Worm (Caenorhabditis elegans) whole organism, L1 larva: ENCODE measurements around the gene sng-1.

ENCODE experiments used
- C16A3.4 ChIP-seq: fragments of 150-350 bp; optimal IDR thresholded peaks from 2 replicates; lab custom pipeline; 2014; ENCODE audit warnings: missing biosample characterization, missing genetic modification characterization
- F16B12.6 ChIP-seq: fragments of 150-350 bp; optimal IDR thresholded peaks from 2 replicates; lab custom pipeline; 2014; ENCODE audit warnings: missing biosample characterization, missing genetic modification characterization
- Y116A8C.19 ChIP-seq: sonication (generic microtip); optimal IDR thresholded peaks from 2 replicates; lab custom pipeline; 2016; ENCODE audit warnings: missing compliant biosample characterization, missing genetic modification characterization, borderline replicate concordance
- aha-1 ChIP-seq: fragments of 150-350 bp; optimal IDR thresholded peaks from 2 replicates; lab custom pipeline; 2014; ENCODE audit warnings: missing biosample characterization, missing genetic modification characterization
- alr-1 ChIP-seq: fragments of 200-800 bp; sonication (Bioruptor generic); optimal IDR thresholded peaks from 2 replicates; lab custom pipeline; 2018; ENCODE audit warnings: borderline replicate concordance, mild to moderate bottlenecking, missing genetic modification characterization, missing compliant biosample characterization
- ama-1 ChIP-seq: fragments of 150-350 bp; optimal IDR thresholded peaks from 2 replicates; lab custom pipeline; 2014
- ceh-63 ChIP-seq: fragments of 200-800 bp; sonication (Bioruptor generic); optimal IDR thresholded peaks from 2 replicates; lab custom pipeline; 2018; ENCODE audit warnings: mild to moderate bottlenecking, missing genetic modification characterization, missing compliant biosample characterization
- ceh-82 ChIP-seq, 3 experiments: fragments of 150-350 bp in 1 of 3; sonication (generic microtip) in 2 of 3; optimal IDR thresholded peaks; 2 replicates each; lab custom pipeline; 2014 to 2017; ENCODE audit warnings: missing biosample characterization in 3 of 3, missing genetic modification characterization in 3 of 3
- ces-1 ChIP-seq: fragments of 150-350 bp; optimal IDR thresholded peaks from 2 replicates; lab custom pipeline; 2014; ENCODE audit warnings: missing biosample characterization, missing genetic modification reagents, missing genetic modification characterization
- efl-1 ChIP-seq, 4 experiments: fragments of 150-350 bp; optimal IDR thresholded peaks in 3 of 4; peaks in 1 of 4; 1 replicate in 1 of 4; 2 replicates in 3 of 4; lab custom pipeline; 2014; ENCODE audit warnings: missing biosample characterization in 2 of 4, missing genetic modification characterization in 2 of 4, missing genetic modification reagents in 2 of 4
- egl-13 ChIP-seq: sonication (generic microtip); optimal IDR thresholded peaks from 2 replicates; lab custom pipeline; 2016; ENCODE audit warnings: missing genotype, missing genetic modification reagents, missing genetic modification characterization, missing compliant biosample characterization
- egl-27 ChIP-seq, 2 experiments: fragments of 150-350 bp in 1 of 2; sonication (generic microtip); optimal IDR thresholded peaks; 3 replicates each; lab custom pipeline; 2017 to 2018; ENCODE audit warnings: missing biosample characterization in 2 of 2, missing genetic modification characterization in 2 of 2, missing genetic modification reagents in 2 of 2
- fkh-10 ChIP-seq: sonication (generic microtip); optimal IDR thresholded peaks from 2 replicates; lab custom pipeline; 2017; ENCODE audit warnings: missing biosample characterization, missing genetic modification reagents, missing genetic modification characterization
- fkh-4 ChIP-seq: sonication (generic microtip); optimal IDR thresholded peaks from 2 replicates; lab custom pipeline; 2016; ENCODE audit warnings: missing compliant biosample characterization, missing genetic modification characterization, borderline replicate concordance
- fkh-8 ChIP-seq: sonication (generic microtip); optimal IDR thresholded peaks from 2 replicates; lab custom pipeline; 2016; ENCODE audit warnings: mild to moderate bottlenecking, missing genetic modification characterization, missing compliant biosample characterization
- fos-1 ChIP-seq: fragments of 150-350 bp; optimal IDR thresholded peaks from 2 replicates; lab custom pipeline; 2014; ENCODE audit warnings: missing biosample characterization, missing genetic modification characterization
- hlh-17 ChIP-seq: fragments of 200-800 bp; sonication (Bioruptor generic); optimal IDR thresholded peaks from 2 replicates; lab custom pipeline; 2018; ENCODE audit warnings: missing genetic modification characterization, mild to moderate bottlenecking, missing compliant biosample characterization, moderate library complexity, borderline replicate concordance
- hlh-4 ChIP-seq: sonication (generic microtip); optimal IDR thresholded peaks from 2 replicates; lab custom pipeline; 2016; ENCODE audit warnings: mild to moderate bottlenecking, missing genetic modification characterization, missing compliant biosample characterization
- irx-1 ChIP-seq: sonication (generic microtip); optimal IDR thresholded peaks from 2 replicates; lab custom pipeline; 2016; ENCODE audit warnings: missing genetic modification characterization, missing compliant biosample characterization
- isw-1 ChIP-seq: fragments of 200-800 bp; sonication (Bioruptor generic); IDR thresholded peaks from 2 replicates; pipeline ENCODE4 v1.3.6; 2022; ENCODE audit warnings: missing genetic modification characterization, missing compliant biosample characterization
- jun-1 ChIP-seq: fragments of 150-350 bp; optimal IDR thresholded peaks from 2 replicates; lab custom pipeline; 2014; ENCODE audit warnings: missing biosample characterization, missing genetic modification reagents, missing genetic modification characterization
- lin-14 ChIP-seq: fragments of 200-800 bp; sonication (Bioruptor generic); optimal IDR thresholded peaks from 2 replicates; lab custom pipeline; 2018; ENCODE audit warnings: mild to moderate bottlenecking, missing genetic modification characterization, moderate library complexity, missing compliant biosample characterization
- lin-35 ChIP-seq, 2 experiments: fragments of 150-350 bp; optimal IDR thresholded peaks; 2 replicates each; lab custom pipeline; 2014; ENCODE audit warnings: missing biosample characterization in 2 of 2, missing genetic modification characterization in 2 of 2, missing genetic modification reagents in 2 of 2
- mab-9 ChIP-seq: fragments of 200-800 bp; sonication (Bioruptor generic); IDR thresholded peaks from 2 replicates; pipeline ENCODE4 v1.3.6; 2022; ENCODE audit warnings: missing genetic modification reagents, missing genetic modification characterization, missing compliant biosample characterization
- mdl-1 ChIP-seq, 2 experiments: fragments of 150-350 bp; optimal IDR thresholded peaks; 2 replicates each; lab custom pipeline; 2014 to 2017; ENCODE audit warnings: missing biosample characterization in 2 of 2, missing genetic modification characterization in 2 of 2, inconsistent platforms in 1 of 2
- mef-2 ChIP-seq: fragments of 150-350 bp; optimal IDR thresholded peaks from 2 replicates; lab custom pipeline; 2014; ENCODE audit warnings: missing biosample characterization, missing genetic modification characterization
- nhr-12 ChIP-seq: sonication (generic microtip); optimal IDR thresholded peaks from 2 replicates; lab custom pipeline; 2017; ENCODE audit warnings: missing biosample characterization, missing genetic modification characterization
- nhr-19 ChIP-seq: fragments of 200-800 bp; sonication (Bioruptor generic); conservative IDR thresholded peaks from 2 replicates; pipeline ENCODE4 v1.3.6; 2022; ENCODE audit warnings: missing genetic modification characterization, missing compliant biosample characterization
- nhr-20 ChIP-seq: sonication (generic microtip); optimal IDR thresholded peaks from 2 replicates; lab custom pipeline; 2016; ENCODE audit warnings: mild to moderate bottlenecking, missing genetic modification characterization, missing compliant biosample characterization
- nhr-28 ChIP-seq: fragments of 150-350 bp; optimal IDR thresholded peaks from 2 replicates; lab custom pipeline; 2014; ENCODE audit warnings: missing biosample characterization, missing genetic modification characterization
- nhr-47 ChIP-seq: sonication (generic microtip); optimal IDR thresholded peaks from 2 replicates; lab custom pipeline; 2016; ENCODE audit warnings: mild to moderate bottlenecking, missing genetic modification characterization, moderate library complexity, missing compliant biosample characterization
- nhr-76 ChIP-seq: sonication (generic microtip); optimal IDR thresholded peaks from 2 replicates; lab custom pipeline; 2017; ENCODE audit warnings: missing biosample characterization, missing genetic modification characterization
- nhr-90 ChIP-seq: sonication (generic microtip); optimal IDR thresholded peaks from 2 replicates; lab custom pipeline; 2016; ENCODE audit warnings: mild to moderate bottlenecking, missing genetic modification characterization, missing compliant biosample characterization; ENCODE audit not compliant: poor library complexity
- pqm-1 ChIP-seq: sonication (generic microtip); optimal IDR thresholded peaks from 3 replicates; lab custom pipeline; 2017; ENCODE audit warnings: missing biosample characterization, missing genetic modification characterization
- skn-1 ChIP-seq: fragments of 150-350 bp; optimal IDR thresholded peaks from 2 replicates; lab custom pipeline; 2014; ENCODE audit warnings: missing biosample characterization, missing genetic modification characterization
- sptf-1 ChIP-seq: fragments of 150-350 bp; optimal IDR thresholded peaks from 2 replicates; lab custom pipeline; 2014; ENCODE audit warnings: missing biosample characterization, missing genetic modification characterization
- sup-37 ChIP-seq: fragments of 200-800 bp; sonication (Bioruptor generic); optimal IDR thresholded peaks from 2 replicates; lab custom pipeline; 2018; ENCODE audit warnings: mild to moderate bottlenecking, missing genetic modification characterization, missing compliant biosample characterization
- tbx-2 ChIP-seq: sonication (generic microtip); optimal IDR thresholded peaks from 2 replicates; lab custom pipeline; 2016; ENCODE audit warnings: missing genetic modification characterization, missing compliant biosample characterization
- unc-130 ChIP-seq: fragments of 150-350 bp; optimal IDR thresholded peaks from 2 replicates; lab custom pipeline; 2017; ENCODE audit warnings: missing biosample characterization, missing genetic modification characterization, inconsistent platforms
- unc-30 ChIP-seq: sonication (generic microtip); optimal IDR thresholded peaks from 2 replicates; lab custom pipeline; 2017; ENCODE audit warnings: missing biosample characterization, missing genetic modification characterization
- unc-62 ChIP-seq: fragments of 150-350 bp; optimal IDR thresholded peaks from 2 replicates; lab custom pipeline; 2014; ENCODE audit warnings: missing biosample characterization, missing genetic modification reagents, missing genetic modification characterization
- unc-86 ChIP-seq: sonication (generic microtip); optimal IDR thresholded peaks from 2 replicates; lab custom pipeline; 2016; ENCODE audit warnings: missing genetic modification characterization, missing compliant biosample characterization
- vab-15 ChIP-seq: sonication (generic microtip); optimal IDR thresholded peaks from 2 replicates; lab custom pipeline; 2017; ENCODE audit warnings: missing genotype, mild to moderate bottlenecking, missing genetic modification characterization, missing compliant biosample characterization
- xbp-1 ChIP-seq: sonication (generic microtip); optimal IDR thresholded peaks from 2 replicates; lab custom pipeline; 2016; ENCODE audit warnings: missing genetic modification characterization, missing compliant biosample characterization
- zag-1 ChIP-seq: fragments of 150-350 bp; optimal IDR thresholded peaks from 2 replicates; lab custom pipeline; 2014; ENCODE audit warnings: missing biosample characterization, missing genetic modification characterization

sng-1 gene

ce11 chrX:7320115-7320711, 7.2 kb upstream of the sng-1 start, which contains the start of gene spp-5 (continued):
- no peak for TF ChIP-seq isw-1 (GFP tag; lab: Robert Waterston, UW)
- TF ChIP-seq lin-35 (GFP tag; optimal IDR thresholded peaks at IDR 0.05; lab: Kevin White, UChicago): peak in 1 of 2 experiments; percentile 56
- no peak for TF ChIP-seq fkh-4 (tag; lab: Kevin White, UChicago)
- no peak for TF ChIP-seq mef-2
- TF ChIP-seq Y116A8C.19: no peak
- no peak for TF ChIP-seq unc-130
- TF ChIP-seq lin-14 (GFP tag; lab: Kevin White, UChicago): peak; percentile 4
- TF ChIP-seq hlh-17 (GFP tag; lab: Kevin White, UChicago): no peak
- TF ChIP-seq sup-37 (GFP tag; lab: Kevin White, UChicago): no peak
- peak; percentile 31 for TF ChIP-seq nhr-90 (tag; lab: Kevin White, UChicago)
- no peak for TF ChIP-seq nhr-76
- no peak for TF ChIP-seq mab-9 (GFP tag; lab: Robert Waterston, UW)
- peak in 1 of 2 experiments; percentile 6 for TF ChIP-seq mdl-1 (tag; optimal IDR thresholded peaks at IDR 0.05; lab: Kevin White, UChicago)
- no peak for TF ChIP-seq C16A3.4 (tag; lab: Kevin White, UChicago)
- TF ChIP-seq nhr-20 (tag; lab: Kevin White, UChicago): peak; percentile 22
- TF ChIP-seq ama-1 (lab: Kevin White, UChicago): no peak
- TF ChIP-seq hlh-4 (tag; lab: Kevin White, UChicago): no peak
- TF ChIP-seq nhr-12 (tag; lab: Kevin White, UChicago): no peak
- TF ChIP-seq, all 84 proteins: peak for 7

DNA sequence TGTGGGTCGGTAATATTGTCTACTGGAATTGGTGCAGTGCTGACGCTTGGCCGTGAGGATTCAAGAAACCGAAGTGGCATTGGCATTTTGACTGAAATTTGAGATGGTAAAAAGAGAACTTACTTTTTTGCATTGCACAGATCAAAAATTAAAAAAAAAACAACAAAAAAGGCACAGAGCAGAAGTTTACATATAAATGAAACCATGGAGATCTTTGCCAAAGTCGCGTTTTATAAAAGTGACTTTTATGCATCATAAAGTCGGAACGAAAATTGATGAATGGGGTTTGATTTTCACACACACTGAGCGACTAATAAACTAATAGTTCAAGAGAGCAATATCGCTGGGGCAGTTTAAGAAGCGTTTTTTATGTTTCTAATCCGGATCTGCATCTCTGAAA, 5.1 kb upstream of the sng-1 start, which contains the start of gene T08A9.13:
Gene T08A9.13, minus strand, starts transcription at position 101 of the 400 bp plus-strand sequence.
- no peak for TF ChIP-seq ama-1 (lab: Kevin White, UChicago)
- TF ChIP-seq nhr-19 (GFP tag; lab: Robert Waterston, UW): no peak
- TF ChIP-seq nhr-90 (tag; lab: Kevin White, UChicago): no peak
- TF ChIP-seq lin-35 (GFP tag; optimal IDR thresholded peaks at IDR 0.05; lab: Kevin White, UChicago): no peak
- TF ChIP-seq F16B12.6 (tag; lab: Kevin White, UChicago): no peak
- no peak for TF ChIP-seq nhr-20 (tag; lab: Kevin White, UChicago)
- no peak for TF ChIP-seq nhr-28 (tag; lab: Kevin White, UChicago)
- TF ChIP-seq fkh-10 (GFP tag; lab: Kevin White, UChicago): no peak

DNA sequence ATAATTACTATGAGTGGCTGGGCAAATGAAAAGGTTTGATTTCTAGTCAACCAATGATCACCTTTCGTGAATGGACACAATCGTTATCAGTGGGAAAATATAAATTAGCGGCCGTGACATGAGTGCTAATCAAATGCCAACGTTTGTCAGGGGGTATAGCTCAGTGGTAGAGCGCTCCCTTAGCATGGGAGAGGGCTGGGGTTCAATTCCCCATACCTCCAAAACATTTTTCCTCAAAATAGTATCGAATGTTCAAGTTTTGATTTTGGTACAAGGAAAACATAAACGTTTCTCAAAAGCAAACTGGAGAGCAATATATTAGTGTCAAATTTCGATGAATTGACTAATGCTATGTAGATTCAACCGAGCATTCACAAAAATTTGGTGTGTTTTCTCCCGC, 3.8 kb upstream of the sng-1 start:
- no peak for TF ChIP-seq nhr-28 (tag; lab: Kevin White, UChicago)
- no peak for TF ChIP-seq ceh-63
- TF ChIP-seq isw-1 (GFP tag; lab: Robert Waterston, UW): no peak
- TF ChIP-seq efl-1 (optimal IDR thresholded peaks at IDR 0.05; lab: Kevin White, UChicago): no peak
- peak in 1 of 2 experiments; percentile 73 for TF ChIP-seq efl-1 (GFP tag; optimal IDR thresholded peaks at IDR 0.05 in 1 of 2; lab: Kevin White, UChicago)
- no peak for TF ChIP-seq pqm-1 (tag; lab: Kevin White, UChicago)
- no peak for TF ChIP-seq mdl-1 (tag; optimal IDR thresholded peaks at IDR 0.05; lab: Kevin White, UChicago)
- no peak for TF ChIP-seq nhr-76
- TF ChIP-seq zag-1 (tag; lab: Kevin White, UChicago): no peak
- no peak for TF ChIP-seq vab-15 (tag; lab: Kevin White, UChicago)
- TF ChIP-seq egl-27 (tag; optimal IDR thresholded peaks at IDR 0.05; lab: Kevin White, UChicago): no peak
- TF ChIP-seq fos-1 (tag; lab: Kevin White, UChicago): no peak
- TF ChIP-seq fkh-4 (tag; lab: Kevin White, UChicago): no peak
- TF ChIP-seq jun-1 (tag; lab: Kevin White, UChicago): no peak
- TF ChIP-seq sptf-1 (tag; lab: Kevin White, UChicago): no peak
- no peak for TF ChIP-seq hlh-17 (GFP tag; lab: Kevin White, UChicago)
- no peak for TF ChIP-seq skn-1 (tag; lab: Kevin White, UChicago)
- TF ChIP-seq irx-1 (tag; lab: Kevin White, UChicago): no peak
- no peak for TF ChIP-seq unc-62 (GFP tag; lab: Kevin White, UChicago)
- TF ChIP-seq xbp-1 (tag; lab: Kevin White, UChicago): peak; percentile 13
- TF ChIP-seq unc-30 (tag; lab: Kevin White, UChicago): no peak
- TF ChIP-seq fkh-8: peak; percentile 6
- no peak for TF ChIP-seq unc-130
- no peak for TF ChIP-seq ces-1
- TF ChIP-seq nhr-47: peak; percentile 54
- TF ChIP-seq egl-13 (tag; lab: Kevin White, UChicago): no peak
- no peak for TF ChIP-seq alr-1 (tag; lab: Kevin White, UChicago)
- TF ChIP-seq fkh-10 (GFP tag; lab: Kevin White, UChicago): no peak
- no peak for TF ChIP-seq tbx-2
- TF ChIP-seq nhr-90 (tag; lab: Kevin White, UChicago): peak; percentile 37
- TF ChIP-seq aha-1 (tag; lab: Kevin White, UChicago): no peak
- no peak for TF ChIP-seq unc-86
- no peak for TF ChIP-seq ceh-82 (tag; optimal IDR thresholded peaks at IDR 0.05; lab: Kevin White, UChicago)
